Fruit fly (Drosophila melanogaster): Measurements from ENCODE around the gene CG7988.

Gene CG7988

DNA sequence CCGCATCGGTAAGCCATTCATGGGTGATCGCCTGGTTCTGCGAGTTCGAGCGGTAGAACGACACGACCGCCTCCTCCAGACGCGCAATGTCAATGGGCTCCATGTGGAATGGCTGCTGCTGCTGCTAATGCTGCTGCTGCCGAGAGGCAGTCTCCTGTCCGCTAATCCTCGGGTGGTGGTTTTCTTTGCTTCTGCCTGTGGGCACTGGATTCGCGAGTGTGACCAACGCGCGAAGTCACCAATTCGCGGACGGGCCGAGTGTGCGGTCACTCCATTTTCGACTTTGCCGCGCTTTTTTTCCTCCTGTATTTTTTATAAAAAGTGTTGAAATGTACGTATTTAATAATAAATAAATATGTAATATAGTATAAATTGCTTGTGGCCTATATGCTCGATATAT, 37.1 kb upstream of the CG7988 start, which contains the start of gene cdm (continued):
- TF ChIP-seq CG15601 (tag; optimal IDR thresholded peaks at IDR 0.05) (no peak), CG18262 (tag; optimal IDR thresholded peaks at IDR 0.05) (no peak), Deaf1 (tag; optimal IDR thresholded peaks at IDR 0.05) (no peak), CG17612 (GFP tag; IDR thresholded peaks at IDR 0.05) (no peak), Dek (tag; optimal IDR thresholded peaks at IDR 0.05) (no peak), CG12391 (tag; optimal IDR thresholded peaks at IDR 0.05) (no peak), CG18476 (GFP tag; optimal IDR thresholded peaks at IDR 0.05) (no peak), amos (GFP tag; IDR thresholded peaks at IDR 0.05; ENCODE audit: partially characterized antibody) (0 out of 2 replicates have a peak, but pooled peaks have one; percentile 3), CG12219 (GFP tag; optimal IDR thresholded peaks at IDR 0.05) (no peak), CG8944 (GFP tag; optimal IDR thresholded peaks at IDR 0.05) (no peak), Kr (GFP tag; optimal IDR thresholded peaks at IDR 0.05) (no peak), nerfin-1 (tag; optimal IDR thresholded peaks at IDR 0.05) (no peak), fru (optimal IDR thresholded peaks at IDR 0.05) (no peak), abd-A (tag; optimal IDR thresholded peaks at IDR 0.05) (no peak), emc (GFP tag; optimal IDR thresholded peaks at IDR 0.05) (no peak), dati (GFP tag; IDR thresholded peaks at IDR 0.05) (no peak), Abd-B (GFP tag; optimal IDR thresholded peaks at IDR 0.05) (no peak), CG6689 (GFP tag; IDR thresholded peaks at IDR 0.05) (no peak), ind (GFP tag; optimal IDR thresholded peaks at IDR 0.05) (no peak), mld (GFP tag; IDR thresholded peaks at IDR 0.05; ENCODE audit: partially characterized antibody) (no peak), ac (GFP tag; optimal IDR thresholded peaks at IDR 0.05) (no peak), Xrp1 (GFP tag; IDR thresholded peaks at IDR 0.05) (no peak), Tbp (GFP tag; optimal IDR thresholded peaks at IDR 0.05) (no peak), CG8924 (tag; optimal IDR thresholded peaks at IDR 0.05) (no peak), h (optimal IDR thresholded peaks at IDR 0.05) (no peak), CG10654 (GFP tag; optimal IDR thresholded peaks at IDR 0.05) (no peak), CG14667 (GFP tag; IDR thresholded peaks at IDR 0.05) (no peak), Side (GFP tag; optimal IDR thresholded peaks at IDR 0.05) (no peak), knrl (GFP tag; IDR thresholded peaks at IDR 0.05; ENCODE audit: partially characterized antibody) (no peak), row (GFP tag; IDR thresholded peaks at IDR 0.05) (peak; percentile 51), Neu2 (GFP tag; optimal IDR thresholded peaks at IDR 0.05; ENCODE audit: borderline replicate concordance) (no peak), CG3163 (GFP tag; optimal IDR thresholded peaks at IDR 0.05) (no peak), CG17359 (tag; optimal IDR thresholded peaks at IDR 0.05) (no peak), CG18599 (GFP tag; optimal IDR thresholded peaks at IDR 0.05) (no peak), MTF-1 (GFP tag; optimal IDR thresholded peaks at IDR 0.05; ENCODE audit: borderline replicate concordance) (no peak), ttk (GFP tag; IDR thresholded peaks at IDR 0.05) (no peak), pita (GFP tag; optimal IDR thresholded peaks at IDR 0.05) (no peak), CG10959 (GFP tag; IDR thresholded peaks at IDR 0.05) (no peak), tap (tag; optimal IDR thresholded peaks at IDR 0.05) (no peak), so (GFP tag; IDR thresholded peaks at IDR 0.05) (no peak), sima (GFP tag; optimal IDR thresholded peaks at IDR 0.05) (no peak), sens-2 (GFP tag; IDR thresholded peaks at IDR 0.05) (no peak), CG4328 (GFP tag; optimal IDR thresholded peaks at IDR 0.05) (no peak), CG7963 (GFP tag; IDR thresholded peaks at IDR 0.05; ENCODE audit: partially characterized antibody) (no peak), caup (GFP tag; optimal IDR thresholded peaks at IDR 0.05; ENCODE audit: severe bottlenecking) (no peak), MESR4 (GFP tag; optimal IDR thresholded peaks at IDR 0.05) (peak; percentile 94), Dll (GFP tag; IDR thresholded peaks at IDR 0.05; ENCODE audit: partially characterized antibody) (no peak), ato (GFP tag; IDR thresholded peaks at IDR 0.05; ENCODE audit: partially characterized antibody) (no peak), da (GFP tag; optimal IDR thresholded peaks at IDR 0.05) (no peak), CG4282 (GFP tag; optimal IDR thresholded peaks at IDR 0.05) (no peak), CG12104 (GFP tag; optimal IDR thresholded peaks at IDR 0.05) (no peak), CG11085 (GFP tag; IDR thresholded peaks at IDR 0.05) (no peak)

Measured in whole organism, embryonic.